Fruit fly (Drosophila melanogaster) whole organism, embryonic: Measurements from ENCODE around the gene Cyt-c1.

ENCODE experiments used
- Ada2b ChIP-seq: fragments of 200-800 bp; sonication (Bioruptor generic); IDR thresholded peaks from 2 replicates; pipeline ENCODE4 v1.3.6; 2022; ENCODE audit warnings: missing biosample characterization, missing genetic modification characterization
- Antp ChIP-seq: fragments of 200-800 bp; sonication (Bioruptor generic); optimal IDR thresholded peaks from 3 replicates; lab custom pipeline; 2016; ENCODE audit warnings: missing biosample characterization, missing genetic modification characterization
- CG1024 ChIP-seq: fragments of 200-800 bp; sonication (Bioruptor generic); IDR thresholded peaks from 2 replicates; pipeline ENCODE4 v1.3.6; 2022; ENCODE audit warnings: missing biosample characterization, missing genetic modification characterization
- CG10431 ChIP-seq: fragments of 200-800 bp; sonication (Bioruptor generic); optimal IDR thresholded peaks from 3 replicates; lab custom pipeline; 2018; ENCODE audit warnings: missing biosample characterization, mild to moderate bottlenecking, missing genetic modification characterization
- CG11504 ChIP-seq: fragments of 200-800 bp; sonication (Bioruptor generic); optimal IDR thresholded peaks from 3 replicates; lab custom pipeline; 2019; ENCODE audit warnings: missing biosample characterization, mild to moderate bottlenecking, missing genetic modification characterization, moderate library complexity
- CG12219 ChIP-seq: fragments of 200-800 bp; sonication (Bioruptor generic); optimal IDR thresholded peaks from 3 replicates; lab custom pipeline; 2018; ENCODE audit warnings: missing biosample characterization, mild to moderate bottlenecking, missing genetic modification characterization
- CG13624 ChIP-seq: fragments of 200-800 bp; sonication (Bioruptor generic); optimal IDR thresholded peaks from 2 replicates; lab custom pipeline; 2016; ENCODE audit warnings: missing biosample characterization, missing genetic modification characterization
- CG14965 ChIP-seq: fragments of 200-800 bp; sonication (Bioruptor generic); optimal IDR thresholded peaks from 2 replicates; lab custom pipeline; 2016; ENCODE audit warnings: missing biosample characterization, missing genetic modification characterization, borderline replicate concordance
- CG17568 ChIP-seq: fragments of 200-800 bp; sonication (Bioruptor generic); optimal IDR thresholded peaks from 2 replicates; lab custom pipeline; 2018; ENCODE audit warnings: missing biosample characterization, mild to moderate bottlenecking, missing genetic modification characterization, moderate library complexity
- CG17829 ChIP-seq: fragments of 200-800 bp; optimal IDR thresholded peaks from 2 replicates; lab custom pipeline; 2019; ENCODE audit warnings: missing biosample characterization, mild to moderate bottlenecking, missing genetic modification characterization, moderate library complexity
- CG3163 ChIP-seq: fragments of 200-800 bp; sonication (Bioruptor generic); optimal IDR thresholded peaks from 3 replicates; lab custom pipeline; 2016; ENCODE audit warnings: missing biosample characterization, missing genetic modification characterization
- CG34422 ChIP-seq: fragments of 200-800 bp; sonication (Bioruptor generic); IDR thresholded peaks from 3 replicates; pipeline ENCODE4 v1.3.6; 2022; ENCODE audit warnings: missing biosample characterization, missing genetic modification characterization
- CG3847 ChIP-seq: fragments of 200-800 bp; sonication (Bioruptor generic); IDR thresholded peaks from 2 replicates; pipeline ENCODE4 v1.3.6; 2022; ENCODE audit warnings: missing biosample characterization, missing genetic modification characterization
- CG3995 ChIP-seq: fragments of 200-800 bp; sonication (Bioruptor generic); optimal IDR thresholded peaks from 3 replicates; lab custom pipeline; 2016; ENCODE audit warnings: missing biosample characterization, missing genetic modification characterization
- CG4617 ChIP-seq: fragments of 200-800 bp; sonication (Bioruptor generic); optimal IDR thresholded peaks from 3 replicates; lab custom pipeline; 2016; ENCODE audit warnings: missing biosample characterization, missing genetic modification characterization, borderline replicate concordance
- CG6272 ChIP-seq: fragments of 200-800 bp; sonication (Bioruptor generic); IDR thresholded peaks from 2 replicates; pipeline ENCODE4 v1.3.6; 2022; ENCODE audit warnings: missing biosample characterization, missing genetic modification characterization
- CG6813 ChIP-seq: fragments of 200-800 bp; sonication (Bioruptor generic); optimal IDR thresholded peaks from 2 replicates; lab custom pipeline; 2017; ENCODE audit warnings: missing biosample characterization, missing genetic modification characterization, mild to moderate bottlenecking, moderate library complexity, missing genetic modification reagents
- CG7745 ChIP-seq: fragments of 200-800 bp; sonication (Bioruptor generic); optimal IDR thresholded peaks from 2 replicates; lab custom pipeline; 2018; ENCODE audit warnings: missing biosample characterization, mild to moderate bottlenecking, missing genetic modification characterization, moderate library complexity
- CG7839 ChIP-seq: fragments of 200-800 bp; sonication (Bioruptor generic); optimal IDR thresholded peaks from 3 replicates; lab custom pipeline; 2018; ENCODE audit warnings: missing biosample characterization, mild to moderate bottlenecking, missing genetic modification characterization, moderate library complexity
- CrebB ChIP-seq: fragments of 200-800 bp; sonication (Bioruptor generic); optimal IDR thresholded peaks from 3 replicates; lab custom pipeline; 2018; ENCODE audit warnings: missing biosample characterization, mild to moderate bottlenecking, missing genetic modification characterization
- Doc2 ChIP-seq: fragments of 200-800 bp; sonication (Bioruptor generic); IDR thresholded peaks from 2 replicates; pipeline ENCODE4 v1.3.6; 2022; ENCODE audit warnings: missing biosample characterization, missing genetic modification characterization
- Eip74EF ChIP-seq, 2 experiments: fragments of 200-800 bp in 1 of 2; fragments of >200 bp in 1 of 2; sonication (Bioruptor generic) in 1 of 2; optimal IDR thresholded peaks; 2 replicates each; lab custom pipeline; 2017 to 2019; ENCODE audit warnings: missing biosample characterization in 2 of 2, missing genetic modification characterization in 2 of 2, mild to moderate bottlenecking in 1 of 2, moderate library complexity in 1 of 2
- Fer2 ChIP-seq: fragments of 200-800 bp; sonication (Bioruptor generic); optimal IDR thresholded peaks from 2 replicates; lab custom pipeline; 2018; ENCODE audit warnings: missing biosample characterization, mild to moderate bottlenecking, missing genetic modification characterization, moderate library complexity
- GATAe ChIP-seq: fragments of 200-800 bp; sonication (Bioruptor generic); conservative IDR thresholded peaks from 2 replicates; pipeline ENCODE4 v1.3.6; 2022; ENCODE audit warnings: missing biosample characterization, missing genetic modification characterization
- H15 ChIP-seq: fragments of 200-800 bp; sonication (Bioruptor generic); IDR thresholded peaks from 3 replicates; pipeline ENCODE4 v1.3.6; 2022; ENCODE audit warnings: missing biosample characterization, missing genetic modification characterization
- Neu2 ChIP-seq: fragments of 200-800 bp; sonication (Bioruptor generic); optimal IDR thresholded peaks from 3 replicates; lab custom pipeline; 2016; ENCODE audit warnings: missing biosample characterization, missing genetic modification characterization, borderline replicate concordance
- Nf-YA ChIP-seq: fragments of 200-800 bp; sonication (Bioruptor generic); IDR thresholded peaks from 2 replicates; pipeline ENCODE4 v1.3.6; 2022; ENCODE audit warnings: missing biosample characterization, missing genetic modification characterization
- Nf-YC ChIP-seq: fragments of 200-800 bp; optimal IDR thresholded peaks from 3 replicates; lab custom pipeline; 2019; ENCODE audit warnings: missing biosample characterization, mild to moderate bottlenecking, missing genetic modification characterization, moderate library complexity
- Oaz ChIP-seq: fragments of 200-800 bp; sonication (Bioruptor generic); IDR thresholded peaks from 2 replicates; pipeline ENCODE4 v1.3.6; 2022; ENCODE audit warnings: missing biosample characterization, missing genetic modification characterization
- Oli ChIP-seq: fragments of 200-800 bp; sonication (Bioruptor generic); optimal IDR thresholded peaks from 2 replicates; lab custom pipeline; 2018; ENCODE audit warnings: missing biosample characterization, mild to moderate bottlenecking, missing genetic modification characterization, moderate library complexity
- Rfx ChIP-seq: fragments of 200-800 bp; sonication (Bioruptor generic); IDR thresholded peaks from 2 replicates; pipeline ENCODE4 v1.3.6; 2022; ENCODE audit warnings: missing biosample characterization, missing genetic modification characterization
- Sin3A ChIP-seq: fragments of >200 bp; optimal IDR thresholded peaks from 2 replicates; lab custom pipeline; 2018
- Spps ChIP-seq: fragments of 200-800 bp; sonication (Bioruptor generic); optimal IDR thresholded peaks from 2 replicates; lab custom pipeline; 2018; ENCODE audit warnings: missing biosample characterization, mild to moderate bottlenecking, missing genetic modification characterization
- chm ChIP-seq: fragments of 200-800 bp; sonication (Bioruptor generic); IDR thresholded peaks from 2 replicates; pipeline ENCODE4 v1.3.6; 2022; ENCODE audit warnings: missing biosample characterization, missing genetic modification characterization
- chn ChIP-seq: fragments of 200-800 bp; sonication (Bioruptor generic); optimal IDR thresholded peaks from 2 replicates; lab custom pipeline; 2016; ENCODE audit warnings: missing biosample characterization, missing genetic modification characterization
- cwo ChIP-seq: fragments of 200-800 bp; sonication (Bioruptor generic); optimal IDR thresholded peaks from 3 replicates; lab custom pipeline; 2017; ENCODE audit warnings: missing biosample characterization, missing genetic modification characterization, mild to moderate bottlenecking, moderate library complexity, missing genetic modification reagents
- dpn ChIP-seq, 2 experiments: fragments of 200-800 bp; sonication (Bioruptor generic); optimal IDR thresholded peaks; 3 replicates each; lab custom pipeline; 2016; ENCODE audit warnings: missing biosample characterization in 2 of 2, missing genetic modification characterization in 2 of 2
- fd64A ChIP-seq: fragments of 200-800 bp; sonication (Bioruptor generic); optimal IDR thresholded peaks from 3 replicates; lab custom pipeline; 2018; ENCODE audit warnings: missing biosample characterization, mild to moderate bottlenecking, missing genetic modification characterization
- fu2 ChIP-seq: fragments of 200-800 bp; sonication (Bioruptor generic); optimal IDR thresholded peaks from 2 replicates; lab custom pipeline; 2016; ENCODE audit warnings: missing biosample characterization, missing genetic modification characterization
- gfzf ChIP-seq: fragments of 200-800 bp; sonication (Bioruptor generic); optimal IDR thresholded peaks from 2 replicates; lab custom pipeline; 2016; ENCODE audit warnings: missing biosample characterization, mild to moderate bottlenecking, missing genetic modification characterization, moderate library complexity
- h ChIP-seq: fragments of >200 bp; optimal IDR thresholded peaks from 2 replicates; lab custom pipeline; 2017
- pnt ChIP-seq: fragments of 200-800 bp; sonication (Bioruptor generic); optimal IDR thresholded peaks from 3 replicates; lab custom pipeline; 2016; ENCODE audit warnings: missing biosample characterization, missing genetic modification characterization
- schlank ChIP-seq: fragments of 200-800 bp; sonication (Bioruptor generic); optimal IDR thresholded peaks from 2 replicates; lab custom pipeline; 2018; ENCODE audit warnings: missing biosample characterization, mild to moderate bottlenecking, missing genetic modification characterization
- sob ChIP-seq: fragments of 200-800 bp; sonication (Bioruptor generic); IDR thresholded peaks from 2 replicates; pipeline ENCODE4 v1.3.6; 2022; ENCODE audit warnings: missing biosample characterization, missing genetic modification characterization
- tgo ChIP-seq: fragments of 200-800 bp; sonication (Bioruptor generic); IDR thresholded peaks from 3 replicates; pipeline ENCODE4 v1.3.6; 2022; ENCODE audit warnings: missing biosample characterization, missing genetic modification characterization
- tna ChIP-seq: fragments of 200-800 bp; sonication (Bioruptor generic); IDR thresholded peaks from 2 replicates; pipeline ENCODE4 v1.3.6; 2022; ENCODE audit warnings: missing biosample characterization, missing genetic modification characterization; ENCODE audit not compliant: partially characterized antibody
- trem ChIP-seq: fragments of 200-800 bp; optimal IDR thresholded peaks from 3 replicates; lab custom pipeline; 2019; ENCODE audit warnings: missing biosample characterization, mild to moderate bottlenecking, missing genetic modification characterization, moderate library complexity
- wor ChIP-seq: fragments of 200-800 bp; sonication (Bioruptor generic); IDR thresholded peaks from 2 replicates; pipeline ENCODE4 v1.3.6; 2022; ENCODE audit warnings: missing biosample characterization, missing genetic modification characterization
- yki ChIP-seq: fragments of >200 bp; optimal IDR thresholded peaks from 3 replicates; lab custom pipeline; 2018
- zfh1 ChIP-seq: fragments of 200-800 bp; sonication (Bioruptor generic); IDR thresholded peaks from 3 replicates; pipeline ENCODE4 v1.3.6; 2022; ENCODE audit warnings: missing biosample characterization, missing genetic modification characterization

The Cyt-c1 gene

dm6 chr3L:5355074-5355790, 4.8 kb upstream of the Cyt-c1 start, which contains the start of gene CG46456 (continued):
- TF ChIP-seq gfzf (GFP tag; lab: Kevin White, UChicago) (no peak), CG17568 (GFP tag; lab: Kevin White, UChicago) (peak; percentile 95), yki (lab: Kevin White, UChicago) (no peak), Ada2b (peak; percentile 91), CG14965 (GFP tag; lab: Kevin White, UChicago) (no peak), pnt (GFP tag; lab: Kevin White, UChicago) (no peak), Rfx (GFP tag; lab: Robert Waterston, UW) (peak; percentile 94), dpn (GFP tag; optimal IDR thresholded peaks at IDR 0.05; lab: Kevin White, UChicago) (peak; percentile 73 to 93), Nf-YC (peak; percentile 85), zfh1 (GFP tag; lab: Robert Waterston, UW) (peak; percentile 88; the same call in 2 of the 3 replicates), Sin3A (lab: Kevin White, UChicago) (no peak), wor (peak; percentile 80), CG7745 (tag; lab: Kevin White, UChicago) (peak; percentile 67), Doc2 (GFP tag; lab: Robert Waterston, UW) (no peak), Oaz (GFP tag; lab: Robert Waterston, UW) (peak; percentile 82), h (lab: Kevin White, UChicago) (no peak), CG1024 (GFP tag; lab: Robert Waterston, UW) (peak; percentile 72), CG6813 (GFP tag; lab: Kevin White, UChicago) (peak; percentile 95), cwo (GFP tag; lab: Kevin White, UChicago) (peak; percentile 93), CG7839 (tag; lab: Kevin White, UChicago) (peak; percentile 97), Neu2 (GFP tag; lab: Kevin White, UChicago) (no peak), Fer2 (tag; lab: Kevin White, UChicago) (peak; percentile 90), CG17829 (tag; lab: Kevin White, UChicago) (peak; percentile 97), Antp (GFP tag; lab: Kevin White, UChicago) (peak; percentile 31), chn (GFP tag; lab: Kevin White, UChicago) (peak; percentile 64), GATAe (GFP tag; lab: Robert Waterston, UW) (0 out of 2 replicates have a peak, but pooled peaks have one; percentile 32), chm (GFP tag; lab: Robert Waterston, UW) (peak; percentile 88), CG3163 (peak; percentile 3), CrebB (tag; lab: Kevin White, UChicago) (peak; percentile 93), CG11504 (peak; percentile 95), CG3995 (GFP tag; lab: Kevin White, UChicago) (peak; percentile 73), schlank (tag; lab: Kevin White, UChicago) (peak; percentile 82), Spps (peak; percentile 96), CG13624 (GFP tag; lab: Kevin White, UChicago) (peak; percentile 73), CG3847 (peak; percentile 89), H15 (GFP tag; lab: Robert Waterston, UW) (peak; percentile 85), tna (peak; percentile 59; the same call in 1 of the 2 replicates), fu2 (GFP tag; lab: Kevin White, UChicago) (peak; percentile 17), CG34422 (peak; percentile 92), Oli (peak; percentile 96), fd64A (GFP tag; lab: Kevin White, UChicago) (peak; percentile 78), CG4617 (peak; percentile 60), tgo (GFP tag; lab: Robert Waterston, UW) (peak; percentile 94), Eip74EF (GFP tag; optimal IDR thresholded peaks at IDR 0.05; lab: Kevin White, UChicago) (peak in 1 of 2 experiments; percentile 95), sob (GFP tag; lab: Robert Waterston, UW) (peak; percentile 92), Nf-YA (peak; percentile 78), CG12219 (GFP tag; lab: Kevin White, UChicago) (peak; percentile 94), CG6272 (GFP tag; lab: Robert Waterston, UW) (no peak; the same call in none of the 2 replicates), trem (tag; lab: Kevin White, UChicago) (peak; percentile 96), CG10431 (peak; percentile 87)
